Fruit fly (Drosophila melanogaster) Kc167 (cell line): ENCODE measurements around the gene cue.

Experiments
- Sin3A ChIP-seq: fragments of >200 bp; optimal IDR thresholded peaks from 2 replicates; lab custom pipeline; 2018; ENCODE audit warnings: missing external identifiers
- h ChIP-seq: fragments of >200 bp; optimal IDR thresholded peaks from 3 replicates; lab custom pipeline; 2018; ENCODE audit warnings: missing external identifiers
- insv ChIP-seq: fragments of >200 bp; optimal IDR thresholded peaks from 3 replicates; lab custom pipeline; 2018; ENCODE audit warnings: missing external identifiers
- psq ChIP-seq: fragments of >200 bp; optimal IDR thresholded peaks from 2 replicates; lab custom pipeline; 2017; ENCODE audit warnings: missing external identifiers
- ttk ChIP-seq: sonication (Bioruptor generic); optimal IDR thresholded peaks from 2 replicates; lab custom pipeline; 2017; ENCODE audit warnings: missing external identifiers

dm6 chr3L:1475157-1475556, 41.9 kb downstream of the cue start, which contains the start of gene Ptp61F:
- no peak for TF ChIP-seq psq
- no peak for TF ChIP-seq Sin3A (lab: Kevin White, UChicago)
- no peak for TF ChIP-seq insv (lab: Kevin White, UChicago)
- no peak for TF ChIP-seq h (lab: Kevin White, UChicago)
- no peak for TF ChIP-seq ttk
